Worm (Caenorhabditis elegans): ENCODE data around the gene W08F4.13.

- TF ChIP-seq klf-2 (GFP tag; conservative IDR thresholded peaks at IDR 0.05) (no peak), med-1 (GFP tag; optimal IDR thresholded peaks at IDR 0.05; ENCODE audit: insufficient read depth) (no peak), cog-1 (tag; optimal IDR thresholded peaks at IDR 0.05) (no peak), ztf-23 (GFP tag; IDR thresholded peaks at IDR 0.05) (no peak), flt-1 (GFP tag; IDR thresholded peaks at IDR 0.05) (no peak), ref-1 (GFP tag; conservative IDR thresholded peaks at IDR 0.05) (no peak), T22C8.4 (GFP tag; IDR thresholded peaks at IDR 0.05) (peak; percentile 52)
Observed at ce11 chrII:555371-555770, 29.2 kb upstream of the W08F4.13 start.
